Worm (Caenorhabditis elegans) whole organism, late embryonic: ENCODE results near the gene F48E8.4.

Experiments
- ama-1 ChIP-seq: fragments of 150-350 bp; optimal IDR thresholded peaks from 2 replicates; lab custom pipeline; 2014
- hlh-15 ChIP-seq: sonication (generic microtip); optimal IDR thresholded peaks from 2 replicates; lab custom pipeline; 2016; ENCODE audit warnings: missing genetic modification characterization, missing compliant biosample characterization
- nhr-11 ChIP-seq: fragments of 150-350 bp; optimal IDR thresholded peaks from 2 replicates; lab custom pipeline; 2014; ENCODE audit warnings: missing biosample characterization, missing genetic modification characterization

DNA sequence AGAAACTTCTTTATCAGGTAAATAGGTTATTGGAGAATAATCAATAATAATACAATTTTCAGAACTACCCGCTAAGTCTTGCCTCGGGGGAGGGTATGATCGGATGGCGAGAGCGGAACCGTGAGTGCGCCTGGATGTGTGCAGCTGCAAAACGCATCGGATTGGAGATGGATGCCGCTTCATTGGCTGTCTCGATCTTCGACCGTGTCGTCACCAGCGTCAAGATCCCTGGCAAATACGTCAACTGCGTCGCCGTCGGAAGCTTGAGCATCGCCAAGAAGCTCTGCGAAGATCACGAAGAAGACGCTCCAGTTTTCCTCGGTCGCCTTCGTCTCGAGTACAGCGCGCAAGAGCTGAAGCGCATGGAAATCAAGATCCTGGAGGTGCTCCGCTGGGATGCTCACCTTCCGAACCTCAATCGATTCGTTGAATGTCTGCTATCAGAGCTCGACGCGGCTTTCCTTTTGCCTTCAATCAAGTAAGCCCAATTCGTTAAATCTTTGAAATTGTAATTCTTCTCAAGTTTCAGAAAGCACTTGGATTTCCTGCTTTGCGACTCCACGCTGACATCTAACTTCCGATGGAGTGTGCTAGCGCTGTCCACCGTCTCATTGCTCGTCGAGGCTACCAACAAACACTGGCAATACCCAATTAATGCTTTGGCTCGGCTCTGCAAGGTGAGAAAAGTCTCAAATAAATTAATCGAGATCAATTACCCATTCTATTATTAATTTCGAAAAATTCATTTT lies 51.5 kb downstream of the F48E8.4 start:
- TF ChIP-seq nhr-11 (tag; lab: Kevin White, UChicago) (no peak), hlh-15 (no peak), ama-1 (lab: Kevin White, UChicago) (no peak)
